Worm (Caenorhabditis elegans) whole organism, L3 larva: Measurements from ENCODE around the gene F20C5.11.

Experiments
- fos-1 ChIP-seq: fragments of 150-350 bp; optimal IDR thresholded peaks from 2 replicates; lab custom pipeline; 2014; ENCODE audit warnings: missing biosample characterization, missing genetic modification characterization
- zag-1 ChIP-seq: fragments of 150-350 bp; optimal IDR thresholded peaks from 2 replicates; lab custom pipeline; 2014; ENCODE audit warnings: missing biosample characterization, missing genetic modification characterization

- TF ChIP-seq fos-1 (tag; lab: Kevin White, UChicago) (no peak), zag-1 (tag; lab: Kevin White, UChicago) (no peak)
Measured at ce11 chrIV:8778045-8778444, 16.2 kb upstream of the F20C5.11 start, which contains the start of gene C33D9.6.
